Fruit fly (Drosophila melanogaster) whole organism: ENCODE data around the gene CG14907.

Source experiments
- CG8478 ChIP-seq: fragments of >200 bp; optimal IDR thresholded peaks from 2 replicates; lab custom pipeline; 2018; ENCODE audit warnings: inconsistent platforms
- Dll ChIP-seq: fragments of >200 bp; optimal IDR thresholded peaks from 2 replicates; lab custom pipeline; 2017
- EcR ChIP-seq, 2 experiments: fragments of >200 bp; optimal IDR thresholded peaks; 2 replicates each; lab custom pipeline; 2017; ENCODE audit warnings: missing biosample characterization in 2 of 2, missing genetic modification characterization in 2 of 2, missing genetic modification reagents in 2 of 2
- pan ChIP-seq: fragments of >200 bp; optimal IDR thresholded peaks from 2 replicates; lab custom pipeline; 2017
- psq ChIP-seq: fragments of >200 bp; optimal IDR thresholded peaks from 2 replicates; lab custom pipeline; 2017
- usp ChIP-seq: fragments of >200 bp; optimal IDR thresholded peaks from 2 replicates; lab custom pipeline; 2017; ENCODE audit warnings: missing biosample characterization, missing genetic modification characterization, mixed read lengths

The CG14907 gene

DNA sequence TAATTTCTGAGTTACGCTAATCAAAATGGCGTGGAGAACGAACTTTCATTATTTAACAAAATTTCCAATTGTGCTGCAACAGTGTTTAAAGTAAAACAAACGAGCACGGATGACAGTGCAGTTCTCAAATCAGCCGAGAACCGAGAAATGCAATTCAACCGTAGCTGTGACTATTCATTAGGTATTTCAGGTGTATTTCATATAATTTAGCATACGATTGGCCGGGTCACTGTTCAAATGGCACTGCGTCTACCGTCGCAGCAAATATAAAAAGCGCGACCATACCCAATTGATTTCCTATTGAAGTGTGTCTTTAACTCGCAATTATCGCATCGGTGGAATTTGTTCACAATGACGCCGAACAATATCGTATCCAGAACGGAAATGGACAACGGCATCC, 31.6 kb downstream of the CG14907 start, which contains the start of gene CG14893:
Gene CG14893 (plus strand): TSS at position 301 of the 400 bp plus-strand sequence.
- TF ChIP-seq psq (lab: Kevin White, UChicago) (no peak), CG8478 (lab: Kevin White, UChicago) (no peak), EcR (GFP tag; optimal IDR thresholded peaks at IDR 0.05; lab: Kevin White, UChicago) (no peak), pan (lab: Kevin White, UChicago) (no peak), Dll (no peak), usp (no peak)

dm6 chr3R:16617650-16618049, 34.5 kb downstream of the CG14907 start, which contains the start of gene CG17560:
CG17560 (plus strand) TSS chr3R:16617950.
- TF ChIP-seq usp, result no peak
- no peak for TF ChIP-seq EcR (GFP tag; optimal IDR thresholded peaks at IDR 0.05; lab: Kevin White, UChicago)
- no peak for TF ChIP-seq pan (lab: Kevin White, UChicago)
- no peak for TF ChIP-seq psq (lab: Kevin White, UChicago)
- no peak for TF ChIP-seq Dll
- no peak for TF ChIP-seq CG8478 (lab: Kevin White, UChicago)

DNA sequence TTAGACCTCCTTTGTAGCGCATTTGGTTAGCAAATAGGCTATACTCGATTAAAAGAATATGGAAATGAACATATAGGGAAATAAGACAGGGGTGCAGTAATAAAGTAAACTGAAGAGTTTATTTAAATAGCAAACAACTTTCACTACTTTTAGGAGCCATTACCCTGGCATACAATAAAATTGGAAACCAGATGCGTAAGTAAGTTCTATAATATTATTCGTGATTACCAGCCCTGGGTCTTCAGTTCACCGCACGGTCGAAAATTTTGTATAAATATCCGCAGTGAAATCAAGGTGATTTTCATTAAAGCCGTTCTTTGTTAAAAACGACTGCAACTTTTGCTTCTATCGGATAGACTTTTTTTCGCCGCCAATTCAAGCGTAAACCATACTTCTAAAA, 37.1 kb downstream of the CG14907 start, which contains the start of gene CG17562:
Gene CG17562 (plus strand): TSS at position 301 of the 400 bp plus-strand sequence.
- no peak for TF ChIP-seq CG8478 (lab: Kevin White, UChicago)
- TF ChIP-seq psq (lab: Kevin White, UChicago), result no peak
- TF ChIP-seq usp, result no peak
- no peak for TF ChIP-seq Dll
- no peak for TF ChIP-seq pan (lab: Kevin White, UChicago)

- TF ChIP-seq Dll (no peak), psq (lab: Kevin White, UChicago) (no peak), pan (lab: Kevin White, UChicago) (no peak), CG8478 (lab: Kevin White, UChicago) (no peak), EcR (GFP tag; optimal IDR thresholded peaks at IDR 0.05; lab: Kevin White, UChicago) (no peak), usp (no peak)
Measured at dm6 chr3R:16614241-16614640, 37.9 kb downstream of the CG14907 start, which contains the start of gene CG10340. CG10340 (minus strand) TSS chr3R:16614391.

dm6 chr3R:16613300-16613699, 38.8 kb downstream of the CG14907 start, which contains the start of gene CG12783:
CG12783 (minus strand) TSS chr3R:16613400.
- no peak for TF ChIP-seq pan (lab: Kevin White, UChicago)
- no peak for TF ChIP-seq EcR (GFP tag; optimal IDR thresholded peaks at IDR 0.05; lab: Kevin White, UChicago)
- no peak for TF ChIP-seq CG8478 (lab: Kevin White, UChicago)
- no peak for TF ChIP-seq psq (lab: Kevin White, UChicago)
- no peak for TF ChIP-seq Dll
- TF ChIP-seq usp, result no peak

DNA sequence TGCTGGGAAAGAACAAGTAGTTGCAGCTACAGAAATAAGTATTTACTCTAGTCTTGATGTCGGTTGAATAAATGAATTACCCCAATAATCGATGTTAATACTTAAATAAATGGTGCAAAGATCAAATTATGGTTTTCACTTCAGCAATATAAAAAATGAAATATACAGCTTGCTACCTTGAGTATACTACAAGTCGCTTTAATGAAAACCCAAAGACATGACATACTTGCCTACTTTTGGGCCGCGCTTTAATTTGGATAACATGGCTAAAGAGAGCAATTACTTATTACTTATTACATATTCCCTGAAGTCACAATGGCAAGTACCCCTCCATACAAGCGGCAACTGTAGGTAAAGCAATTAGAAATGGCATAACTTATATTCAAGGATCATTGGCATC, 40.9 kb downstream of the CG14907 start:
- TF ChIP-seq pan (lab: Kevin White, UChicago) (no peak), CG8478 (lab: Kevin White, UChicago) (no peak), Dll (no peak), psq (lab: Kevin White, UChicago) (no peak), usp (no peak), EcR (GFP tag; optimal IDR thresholded peaks at IDR 0.05; lab: Kevin White, UChicago) (no peak)

DNA sequence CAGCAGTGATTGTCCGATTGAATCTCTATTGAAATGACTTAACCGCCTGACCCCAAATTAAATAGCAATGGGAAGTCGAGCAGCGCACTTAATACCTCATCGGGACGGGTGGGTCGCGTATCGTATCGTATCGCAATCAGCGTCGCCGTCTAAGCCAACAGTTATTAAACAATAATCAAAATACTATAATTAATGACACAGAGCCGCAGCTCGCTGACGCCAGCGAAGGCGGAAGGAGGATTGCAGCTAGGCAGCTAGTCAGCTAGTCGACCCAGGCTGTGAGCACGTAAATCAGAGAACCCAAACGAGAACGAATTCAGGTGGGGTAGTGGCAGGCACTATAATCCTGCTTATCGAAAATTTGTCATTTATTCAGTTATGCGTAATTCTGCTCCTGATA, 43.2 kb downstream of the CG14907 start, which contains the start of gene NPF:
Gene NPF (plus strand): TSS at position 301 of the 400 bp plus-strand sequence.
- TF ChIP-seq psq (lab: Kevin White, UChicago) (no peak), CG8478 (lab: Kevin White, UChicago) (no peak), EcR (GFP tag; optimal IDR thresholded peaks at IDR 0.05; lab: Kevin White, UChicago) (no peak), usp (no peak), pan (lab: Kevin White, UChicago) (no peak), Dll (no peak)

DNA sequence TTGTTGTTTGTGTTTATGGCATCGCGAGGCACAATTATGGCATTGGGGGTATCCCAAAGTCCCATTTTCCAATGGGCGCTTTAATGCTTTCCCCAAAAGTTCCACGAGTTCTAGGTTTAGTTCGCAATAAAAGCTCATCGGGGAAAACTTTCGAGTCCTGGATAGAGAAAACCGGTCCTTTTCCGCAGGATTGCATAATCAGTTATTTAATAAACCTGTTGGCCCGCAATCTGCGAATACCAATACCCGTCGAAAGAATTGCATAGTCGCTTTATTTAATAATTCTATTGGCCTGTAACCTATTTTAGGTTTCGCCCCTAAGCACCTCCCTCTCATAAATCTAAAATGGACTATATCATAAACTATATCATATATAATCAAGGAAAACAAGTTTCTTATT, 46.2 kb downstream of the CG14907 start:
- TF ChIP-seq usp (no peak), CG8478 (lab: Kevin White, UChicago) (no peak), Dll (no peak)

DNA sequence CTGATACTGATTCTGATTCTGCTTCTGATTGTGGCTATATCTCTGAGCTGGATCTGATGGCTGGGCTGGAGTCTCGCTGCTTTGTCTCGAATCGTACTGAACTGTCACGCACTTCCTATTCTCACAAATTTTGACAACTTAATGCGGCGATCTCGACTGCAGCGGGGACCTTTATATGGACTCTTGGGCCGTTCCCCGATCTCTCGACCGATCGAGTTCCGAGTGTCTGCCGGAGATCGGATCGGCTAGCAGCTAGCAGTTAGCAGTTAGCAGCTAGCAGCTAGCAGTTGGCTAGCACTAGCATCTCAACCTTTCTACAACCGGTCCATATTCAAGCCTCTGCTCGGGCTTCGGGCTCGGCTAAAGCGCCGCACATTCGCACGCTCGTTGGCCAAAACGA, 47.4 kb downstream of the CG14907 start, which contains the start of gene CG10345:
Gene CG10345 (minus strand): TSS at position 147 of the 400 bp plus-strand sequence.
- TF ChIP-seq Dll (no peak), CG8478 (lab: Kevin White, UChicago) (no peak), pan (lab: Kevin White, UChicago) (no peak), EcR (GFP tag; optimal IDR thresholded peaks at IDR 0.05; lab: Kevin White, UChicago) (no peak), psq (lab: Kevin White, UChicago) (no peak), usp (no peak)
